Fruit fly (Drosophila melanogaster) whole organism, embryonic: ENCODE data around the gene sima.

Experiments
- ATbp ChIP-seq: fragments of 200-800 bp; sonication (Bioruptor generic); optimal IDR thresholded peaks from 2 replicates; lab custom pipeline; 2017; ENCODE audit warnings: missing biosample characterization, mild to moderate bottlenecking, missing genetic modification characterization, missing genetic modification reagents
- Atf6 ChIP-seq: fragments of 200-800 bp; sonication (Bioruptor generic); IDR thresholded peaks from 2 replicates; pipeline ENCODE4 v1.3.6; 2022; ENCODE audit warnings: missing biosample characterization, missing genetic modification characterization
- BEAF-32 ChIP-seq: fragments of 200-800 bp; sonication (Bioruptor generic); optimal IDR thresholded peaks from 3 replicates; lab custom pipeline; 2017; ENCODE audit warnings: missing biosample characterization, missing genetic modification characterization, mild to moderate bottlenecking, moderate library complexity, missing genetic modification reagents
- Bteb2 ChIP-seq: fragments of 200-800 bp; sonication (Bioruptor generic); optimal IDR thresholded peaks from 2 replicates; lab custom pipeline; 2016; ENCODE audit warnings: missing biosample characterization, missing genetic modification characterization
- CG10321 ChIP-seq: fragments of 200-800 bp; sonication (Bioruptor generic); IDR thresholded peaks from 2 replicates; pipeline ENCODE4 v1.3.6; 2022; ENCODE audit warnings: missing biosample characterization, missing genetic modification characterization
- CG10366 ChIP-seq: fragments of 200-800 bp; sonication (Bioruptor generic); IDR thresholded peaks from 2 replicates; pipeline ENCODE4 v1.3.6; 2022; ENCODE audit warnings: missing biosample characterization, missing genetic modification characterization
- CG10543 ChIP-seq: fragments of 200-800 bp; sonication (Bioruptor generic); optimal IDR thresholded peaks from 3 replicates; lab custom pipeline; 2017; ENCODE audit warnings: missing biosample characterization, mild to moderate bottlenecking, missing genetic modification characterization, moderate library complexity
- CG11398 ChIP-seq: fragments of 200-800 bp; sonication (Bioruptor generic); optimal IDR thresholded peaks from 2 replicates; lab custom pipeline; 2016; ENCODE audit warnings: missing biosample characterization, missing genetic modification characterization
- CG12219 ChIP-seq: fragments of 200-800 bp; sonication (Bioruptor generic); optimal IDR thresholded peaks from 3 replicates; lab custom pipeline; 2018; ENCODE audit warnings: missing biosample characterization, mild to moderate bottlenecking, missing genetic modification characterization
- CG12769 ChIP-seq: fragments of 200-800 bp; sonication (Bioruptor generic); optimal IDR thresholded peaks from 2 replicates; lab custom pipeline; 2019; ENCODE audit warnings: missing biosample characterization, mild to moderate bottlenecking, missing genetic modification characterization, moderate library complexity
- CG17186 ChIP-seq: fragments of 200-800 bp; sonication (Bioruptor generic); optimal IDR thresholded peaks from 3 replicates; lab custom pipeline; 2017; ENCODE audit warnings: missing biosample characterization, missing genetic modification reagents, missing genetic modification characterization
- CG17912 ChIP-seq: fragments of 200-800 bp; sonication (Bioruptor generic); optimal IDR thresholded peaks from 2 replicates; lab custom pipeline; 2018; ENCODE audit warnings: missing biosample characterization, mild to moderate bottlenecking, missing genetic modification characterization
- CG18262 ChIP-seq: fragments of 200-800 bp; optimal IDR thresholded peaks from 3 replicates; lab custom pipeline; 2019; ENCODE audit warnings: missing biosample characterization, mild to moderate bottlenecking, missing genetic modification characterization, moderate library complexity
- CG18599 ChIP-seq: fragments of 200-800 bp; sonication (Bioruptor generic); optimal IDR thresholded peaks from 3 replicates; lab custom pipeline; 2017; ENCODE audit warnings: missing biosample characterization, missing genetic modification characterization, mild to moderate bottlenecking, moderate library complexity, missing genetic modification reagents
- CG30020 ChIP-seq: fragments of 200-800 bp; optimal IDR thresholded peaks from 2 replicates; lab custom pipeline; 2019; ENCODE audit warnings: missing biosample characterization, mild to moderate bottlenecking, missing genetic modification characterization, moderate library complexity
- CG34422 ChIP-seq: fragments of 200-800 bp; sonication (Bioruptor generic); IDR thresholded peaks from 3 replicates; pipeline ENCODE4 v1.3.6; 2022; ENCODE audit warnings: missing biosample characterization, missing genetic modification characterization
- CG6654 ChIP-seq: fragments of 200-800 bp; sonication (Bioruptor generic); optimal IDR thresholded peaks from 2 replicates; lab custom pipeline; 2017; ENCODE audit warnings: missing biosample characterization, mild to moderate bottlenecking, missing genetic modification characterization
- CG8944 ChIP-seq: fragments of 200-800 bp; sonication (Bioruptor generic); optimal IDR thresholded peaks from 3 replicates; lab custom pipeline; 2016; ENCODE audit warnings: missing biosample characterization, missing genetic modification characterization
- Chrac-16 ChIP-seq: fragments of 200-800 bp; sonication (Bioruptor generic); optimal IDR thresholded peaks from 3 replicates; lab custom pipeline; 2016; ENCODE audit warnings: missing biosample characterization, missing genetic modification characterization
- CkIIα-i1 ChIP-seq: fragments of 200-800 bp; sonication (Bioruptor generic); IDR thresholded peaks from 2 replicates; pipeline ENCODE4 v1.3.6; 2022; ENCODE audit warnings: missing biosample characterization, missing genetic modification characterization
- D ChIP-seq, 2 experiments: fragments of 200-800 bp in 1 of 2; fragments of >200 bp in 1 of 2; sonication (Bioruptor generic) in 1 of 2; optimal IDR thresholded peaks; 2 replicates in 1 of 2; 3 replicates in 1 of 2; lab custom pipeline; 2017; ENCODE audit warnings: mild to moderate bottlenecking in 1 of 2, missing biosample characterization in 1 of 2, missing genetic modification characterization in 1 of 2, missing genetic modification reagents in 1 of 2
- Dfd ChIP-seq, 2 experiments: fragments of >200 bp; optimal IDR thresholded peaks; 2 replicates each; lab custom pipeline; 2017; ENCODE audit warnings: missing biosample characterization in 2 of 2, missing genetic modification characterization in 2 of 2
- Dip3 ChIP-seq: fragments of 200-800 bp; sonication (Bioruptor generic); optimal IDR thresholded peaks from 3 replicates; lab custom pipeline; 2016; ENCODE audit warnings: missing biosample characterization, missing genetic modification characterization
- Jarid2 ChIP-seq: fragments of 200-800 bp; sonication (Bioruptor generic); optimal IDR thresholded peaks from 3 replicates; lab custom pipeline; 2017; ENCODE audit warnings: mild to moderate bottlenecking, missing biosample characterization, missing genetic modification reagents, missing genetic modification characterization
- MTF-1 ChIP-seq: fragments of 200-800 bp; sonication (Bioruptor generic); optimal IDR thresholded peaks from 2 replicates; lab custom pipeline; 2018; ENCODE audit warnings: missing biosample characterization, mild to moderate bottlenecking, missing genetic modification characterization, borderline replicate concordance
- Oli ChIP-seq: fragments of 200-800 bp; sonication (Bioruptor generic); optimal IDR thresholded peaks from 2 replicates; lab custom pipeline; 2018; ENCODE audit warnings: missing biosample characterization, mild to moderate bottlenecking, missing genetic modification characterization, moderate library complexity
- Scr ChIP-seq: fragments of 200-800 bp; sonication (Bioruptor generic); IDR thresholded peaks from 2 replicates; pipeline ENCODE4 v1.3.6; 2022; ENCODE audit warnings: missing biosample characterization, missing genetic modification characterization; ENCODE audit not compliant: partially characterized antibody
- Spps ChIP-seq: fragments of 200-800 bp; sonication (Bioruptor generic); optimal IDR thresholded peaks from 2 replicates; lab custom pipeline; 2018; ENCODE audit warnings: missing biosample characterization, mild to moderate bottlenecking, missing genetic modification characterization
- Ssrp ChIP-seq: fragments of 200-800 bp; sonication (Bioruptor generic); optimal IDR thresholded peaks from 2 replicates; lab custom pipeline; 2018; ENCODE audit warnings: missing biosample characterization, mild to moderate bottlenecking, missing genetic modification characterization, moderate library complexity
- Tbp ChIP-seq: fragments of >200 bp; optimal IDR thresholded peaks from 2 replicates; lab custom pipeline; 2018; ENCODE audit warnings: missing biosample characterization, missing genetic modification characterization
- al ChIP-seq: fragments of 200-800 bp; sonication (Bioruptor generic); IDR thresholded peaks from 2 replicates; pipeline ENCODE4 v1.3.6; 2022; ENCODE audit warnings: missing biosample characterization, missing genetic modification characterization
- aop ChIP-seq: fragments of 200-800 bp; sonication (Bioruptor generic); IDR thresholded peaks from 2 replicates; pipeline ENCODE4 v1.3.6; 2022; ENCODE audit warnings: missing biosample characterization, missing genetic modification characterization
- ase ChIP-seq: fragments of 200-800 bp; sonication (Bioruptor generic); IDR thresholded peaks from 3 replicates; pipeline ENCODE4 v1.3.6; 2022; ENCODE audit warnings: missing biosample characterization, missing genetic modification characterization
- az2 ChIP-seq: fragments of 200-800 bp; sonication (Bioruptor generic); optimal IDR thresholded peaks from 3 replicates; lab custom pipeline; 2016; ENCODE audit warnings: missing biosample characterization, missing genetic modification characterization
- bigmax ChIP-seq: fragments of 200-800 bp; sonication (Bioruptor generic); optimal IDR thresholded peaks from 2 replicates; lab custom pipeline; 2018; ENCODE audit warnings: missing biosample characterization, mild to moderate bottlenecking, missing genetic modification characterization
- crp ChIP-seq, 2 experiments: fragments of 200-800 bp; sonication (Bioruptor generic); optimal IDR thresholded peaks; 2 replicates in 1 of 2; 3 replicates in 1 of 2; lab custom pipeline; 2017; ENCODE audit warnings: missing biosample characterization in 2 of 2, missing genetic modification characterization in 2 of 2, mild to moderate bottlenecking in 1 of 2, moderate library complexity in 1 of 2
- dmrt11E ChIP-seq: fragments of 200-800 bp; sonication (Bioruptor generic); optimal IDR thresholded peaks from 3 replicates; lab custom pipeline; 2018; ENCODE audit warnings: missing biosample characterization, mild to moderate bottlenecking, missing genetic modification characterization, moderate library complexity
- dmrt99B ChIP-seq: fragments of 200-800 bp; sonication (Bioruptor generic); optimal IDR thresholded peaks from 2 replicates; lab custom pipeline; 2018; ENCODE audit warnings: missing biosample characterization, mild to moderate bottlenecking, missing genetic modification characterization, moderate library complexity
- dysf ChIP-seq: fragments of 200-800 bp; sonication (Bioruptor generic); IDR thresholded peaks from 3 replicates; pipeline ENCODE4 v1.3.6; 2022; ENCODE audit warnings: missing biosample characterization, missing genetic modification characterization
- emc ChIP-seq: fragments of 200-800 bp; sonication (Bioruptor generic); optimal IDR thresholded peaks from 2 replicates; lab custom pipeline; 2016; ENCODE audit warnings: missing biosample characterization, missing genetic modification characterization
- en ChIP-seq: fragments of 200-800 bp; sonication (Bioruptor generic); optimal IDR thresholded peaks from 2 replicates; lab custom pipeline; 2016; ENCODE audit warnings: missing biosample characterization, missing genetic modification characterization
- eve ChIP-seq, 2 experiments: fragments of >200 bp; optimal IDR thresholded peaks; 2 replicates each; lab custom pipeline; 2017; ENCODE audit warnings: missing biosample characterization in 2 of 2, missing genetic modification characterization in 2 of 2
- grn ChIP-seq: fragments of 200-800 bp; sonication (Bioruptor generic); optimal IDR thresholded peaks from 3 replicates; lab custom pipeline; 2017; ENCODE audit warnings: missing biosample characterization, missing genetic modification characterization
- gsb ChIP-seq: fragments of 200-800 bp; sonication (Bioruptor generic); IDR thresholded peaks from 2 replicates; pipeline ENCODE4 v1.3.6; 2022; ENCODE audit warnings: missing biosample characterization, missing genetic modification characterization
- pum ChIP-seq: fragments of 200-800 bp; sonication (Bioruptor generic); optimal IDR thresholded peaks from 2 replicates; lab custom pipeline; 2016; ENCODE audit warnings: missing biosample characterization, missing genetic modification characterization
- sr ChIP-seq: fragments of 200-800 bp; sonication (Bioruptor generic); IDR thresholded peaks from 3 replicates; pipeline ENCODE4 v1.3.6; 2022; ENCODE audit warnings: missing biosample characterization, missing genetic modification characterization
- tap ChIP-seq: fragments of 200-800 bp; optimal IDR thresholded peaks from 3 replicates; lab custom pipeline; 2019; ENCODE audit warnings: missing biosample characterization, mild to moderate bottlenecking, missing genetic modification characterization, moderate library complexity
- tgo ChIP-seq: fragments of 200-800 bp; sonication (Bioruptor generic); IDR thresholded peaks from 3 replicates; pipeline ENCODE4 v1.3.6; 2022; ENCODE audit warnings: missing biosample characterization, missing genetic modification characterization
- tll ChIP-seq, 2 experiments: fragments of 200-800 bp in 1 of 2; fragments of >200 bp in 1 of 2; sonication (Bioruptor generic) in 1 of 2; optimal IDR thresholded peaks; 2 replicates each; lab custom pipeline; 2017 to 2019; ENCODE audit warnings: missing biosample characterization in 2 of 2, missing genetic modification characterization in 2 of 2, mild to moderate bottlenecking in 1 of 2, moderate library complexity in 1 of 2
- vvl ChIP-seq: fragments of 200-800 bp; sonication (Bioruptor generic); IDR thresholded peaks from 2 replicates; pipeline ENCODE4 v1.3.6; 2022; ENCODE audit warnings: missing biosample characterization, missing genetic modification characterization
- wor ChIP-seq: fragments of 200-800 bp; sonication (Bioruptor generic); IDR thresholded peaks from 2 replicates; pipeline ENCODE4 v1.3.6; 2022; ENCODE audit warnings: missing biosample characterization, missing genetic modification characterization

Gene sima

DNA sequence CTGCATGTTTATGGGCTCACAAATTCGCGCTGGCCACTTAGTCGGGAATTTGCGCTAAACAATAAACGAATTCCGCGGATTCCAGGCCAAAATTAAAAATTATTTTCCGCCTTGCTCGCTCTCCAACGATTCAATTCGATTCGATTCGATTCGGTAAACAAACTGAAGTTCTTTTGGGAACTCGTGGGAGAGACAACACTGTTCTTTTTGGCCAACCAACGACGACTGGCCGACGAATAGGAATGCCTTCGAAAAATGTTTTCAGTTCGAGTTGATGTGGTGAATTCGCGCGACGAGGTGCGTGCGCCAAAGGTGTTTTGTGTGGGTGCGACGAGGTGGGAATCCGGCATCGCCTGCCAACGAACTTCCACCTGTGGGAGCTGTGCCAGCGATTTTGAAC is 6.2 kb upstream of the sima start, which contains the start of gene CG15528 (continued):
- TF ChIP-seq grn (GFP tag; lab: Kevin White, UChicago) (no peak), ATbp (GFP tag; lab: Kevin White, UChicago) (no peak), vvl (GFP tag; lab: Robert Waterston, UW) (no peak), BEAF-32 (GFP tag; lab: Kevin White, UChicago) (no peak), Atf6 (GFP tag; lab: Robert Waterston, UW) (peak; percentile 16; the same call in 1 of the 2 replicates), tgo (no peak), dysf (GFP tag; lab: Robert Waterston, UW) (no peak), dmrt99B (no peak), en (GFP tag; lab: Kevin White, UChicago) (no peak), CG10366 (GFP tag; lab: Robert Waterston, UW) (no peak), MTF-1 (no peak), CG12219 (no peak), crp (GFP tag; optimal IDR thresholded peaks at IDR 0.05; lab: Kevin White, UChicago) (no peak), CG17186 (GFP tag; lab: Kevin White, UChicago) (no peak), al (GFP tag; lab: Robert Waterston, UW) (no peak), Ssrp (tag; lab: Kevin White, UChicago) (no peak), CG10321 (GFP tag; lab: Robert Waterston, UW) (no peak), CG17912 (no peak), tll (GFP tag; optimal IDR thresholded peaks at IDR 0.05; lab: Kevin White, UChicago) (no peak), dmrt11E (tag; lab: Kevin White, UChicago) (no peak), emc (no peak), bigmax (GFP tag; lab: Kevin White, UChicago) (no peak), Oli (tag; lab: Kevin White, UChicago) (no peak), Jarid2 (GFP tag; lab: Kevin White, UChicago) (no peak), pum (GFP tag; lab: Kevin White, UChicago) (no peak), eve (GFP tag; optimal IDR thresholded peaks at IDR 0.05; lab: Kevin White, UChicago) (no peak), CG11398 (GFP tag; lab: Kevin White, UChicago) (no peak), Dfd (GFP tag; optimal IDR thresholded peaks at IDR 0.05; lab: Kevin White, UChicago) (no peak), sr (peak; percentile 58; the same call in 2 of the 3 replicates), CG10543 (GFP tag; lab: Kevin White, UChicago) (peak; percentile 1), az2 (GFP tag; lab: Kevin White, UChicago) (no peak), ase (GFP tag; lab: Robert Waterston, UW) (no peak), gsb (GFP tag; lab: Robert Waterston, UW) (no peak), CkIIα-i1 (GFP tag; lab: Robert Waterston, UW) (no peak), aop (no peak), tap (tag; lab: Kevin White, UChicago) (no peak), Spps (tag; lab: Kevin White, UChicago) (no peak), wor (GFP tag; lab: Robert Waterston, UW) (no peak), CG18599 (no peak), CG18262 (tag; lab: Kevin White, UChicago) (no peak), CG12769 (tag; lab: Kevin White, UChicago) (peak; percentile 43), CG8944 (no peak), CG34422 (no peak), Tbp (GFP tag; lab: Kevin White, UChicago) (no peak), CG30020 (no peak), Chrac-16 (GFP tag; lab: Kevin White, UChicago) (no peak), Dip3 (no peak), CG6654 (GFP tag; lab: Kevin White, UChicago) (no peak), Scr (0 out of 2 replicates have a peak, but pooled peaks have one; percentile 5), D (optimal IDR thresholded peaks at IDR 0.05; lab: Kevin White, UChicago) (no peak), D (GFP tag; optimal IDR thresholded peaks at IDR 0.05; lab: Kevin White, UChicago) (no peak), Bteb2 (no peak)
